Fruit fly (Drosophila melanogaster) whole organism, embryonic: Measurements from ENCODE around the gene Svil.

Experiments used
- Bgb ChIP-seq: fragments of 200-800 bp; sonication (Bioruptor generic); IDR thresholded peaks from 2 replicates; pipeline ENCODE4 v1.3.6; 2022; ENCODE audit warnings: missing biosample characterization, missing genetic modification characterization; ENCODE audit not compliant: partially characterized antibody
- CG10543 ChIP-seq: fragments of 200-800 bp; sonication (Bioruptor generic); optimal IDR thresholded peaks from 3 replicates; lab custom pipeline; 2017; ENCODE audit warnings: missing biosample characterization, mild to moderate bottlenecking, missing genetic modification characterization, moderate library complexity
- CG11504 ChIP-seq: fragments of 200-800 bp; sonication (Bioruptor generic); optimal IDR thresholded peaks from 3 replicates; lab custom pipeline; 2019; ENCODE audit warnings: missing biosample characterization, mild to moderate bottlenecking, missing genetic modification characterization, moderate library complexity
- CG12942 ChIP-seq: fragments of 200-800 bp; sonication (Bioruptor generic); optimal IDR thresholded peaks from 3 replicates; lab custom pipeline; 2016; ENCODE audit warnings: missing biosample characterization, missing genetic modification characterization
- CG13296 ChIP-seq: fragments of 200-800 bp; sonication (Bioruptor generic); optimal IDR thresholded peaks from 3 replicates; lab custom pipeline; 2018; ENCODE audit warnings: missing biosample characterization, mild to moderate bottlenecking, missing genetic modification characterization
- CG13424 ChIP-seq: fragments of 200-800 bp; sonication (Bioruptor generic); optimal IDR thresholded peaks from 2 replicates; lab custom pipeline; 2019; ENCODE audit warnings: missing biosample characterization, mild to moderate bottlenecking, missing genetic modification characterization, moderate library complexity
- CG14965 ChIP-seq: fragments of 200-800 bp; sonication (Bioruptor generic); optimal IDR thresholded peaks from 2 replicates; lab custom pipeline; 2016; ENCODE audit warnings: missing biosample characterization, missing genetic modification characterization, borderline replicate concordance
- CG15479 ChIP-seq: fragments of 200-800 bp; sonication (Bioruptor generic); optimal IDR thresholded peaks from 3 replicates; lab custom pipeline; 2019; ENCODE audit warnings: missing biosample characterization, mild to moderate bottlenecking, missing genetic modification characterization, moderate library complexity
- CG16779 ChIP-seq: fragments of 200-800 bp; sonication (Bioruptor generic); IDR thresholded peaks from 2 replicates; pipeline ENCODE4 v1.3.6; 2022; ENCODE audit warnings: missing biosample characterization, missing genetic modification characterization
- CG18599 ChIP-seq: fragments of 200-800 bp; sonication (Bioruptor generic); optimal IDR thresholded peaks from 3 replicates; lab custom pipeline; 2017; ENCODE audit warnings: missing biosample characterization, missing genetic modification characterization, mild to moderate bottlenecking, moderate library complexity, missing genetic modification reagents
- CG18764 ChIP-seq: fragments of 200-800 bp; sonication (Bioruptor generic); optimal IDR thresholded peaks from 3 replicates; lab custom pipeline; 2016; ENCODE audit warnings: missing biosample characterization, missing genetic modification characterization
- CG34224 ChIP-seq: fragments of 200-800 bp; sonication (Bioruptor generic); IDR thresholded peaks from 3 replicates; pipeline ENCODE4 v1.3.6; 2022; ENCODE audit warnings: missing biosample characterization, missing genetic modification characterization; ENCODE audit not compliant: partially characterized antibody
- CG6254 ChIP-seq: fragments of 200-800 bp; sonication (Bioruptor generic); optimal IDR thresholded peaks from 3 replicates; lab custom pipeline; 2017; ENCODE audit warnings: mild to moderate bottlenecking, missing biosample characterization, missing genetic modification reagents, missing genetic modification characterization
- CG8290 ChIP-seq, 3 experiments: fragments of 200-800 bp; sonication (Bioruptor generic); optimal IDR thresholded peaks; 2 replicates each; lab custom pipeline; 2016 to 2019; ENCODE audit warnings: missing biosample characterization in 3 of 3, missing genetic modification characterization in 3 of 3, mild to moderate bottlenecking in 2 of 3, moderate library complexity in 1 of 3
- CG8765 ChIP-seq: fragments of 200-800 bp; sonication (Bioruptor generic); IDR thresholded peaks from 2 replicates; pipeline ENCODE4 v1.3.6; 2022; ENCODE audit warnings: missing biosample characterization, missing genetic modification characterization
- CHES-1-like ChIP-seq: fragments of 200-800 bp; sonication (Bioruptor generic); optimal IDR thresholded peaks from 2 replicates; lab custom pipeline; 2016; ENCODE audit warnings: missing biosample characterization, missing genetic modification characterization
- CTCF ChIP-seq: fragments of 200-800 bp; sonication (Bioruptor generic); optimal IDR thresholded peaks from 2 replicates; lab custom pipeline; 2017; ENCODE audit warnings: missing biosample characterization, mild to moderate bottlenecking, missing genetic modification characterization, moderate library complexity
- Deaf1 ChIP-seq: fragments of 200-800 bp; optimal IDR thresholded peaks from 3 replicates; lab custom pipeline; 2019; ENCODE audit warnings: missing biosample characterization, mild to moderate bottlenecking, missing genetic modification characterization, moderate library complexity
- Drgx ChIP-seq: fragments of 200-800 bp; sonication (Bioruptor generic); IDR thresholded peaks from 2 replicates; pipeline ENCODE4 v1.3.6; 2022; ENCODE audit warnings: missing biosample characterization, missing genetic modification characterization
- Fer3 ChIP-seq: fragments of 200-800 bp; sonication (Bioruptor generic); optimal IDR thresholded peaks from 2 replicates; lab custom pipeline; 2018; ENCODE audit warnings: missing biosample characterization, mild to moderate bottlenecking, missing genetic modification characterization, moderate library complexity
- MBD-R2 ChIP-seq: fragments of 200-800 bp; sonication (Bioruptor generic); IDR thresholded peaks from 2 replicates; pipeline ENCODE4 v1.3.6; 2022; ENCODE audit warnings: missing biosample characterization, missing genetic modification characterization
- Med ChIP-seq: fragments of 200-800 bp; sonication (Bioruptor generic); peaks from one replicate; lab custom pipeline; 2016; ENCODE audit warnings: missing biosample characterization, missing genetic modification characterization, mild to moderate bottlenecking, inconsistent platforms, moderate library complexity
- Mes4 ChIP-seq: fragments of 200-800 bp; sonication (Bioruptor generic); optimal IDR thresholded peaks from 2 replicates; lab custom pipeline; 2016; ENCODE audit warnings: missing biosample characterization, missing genetic modification characterization
- Six4 ChIP-seq: fragments of 200-800 bp; sonication (Bioruptor generic); optimal IDR thresholded peaks from 2 replicates; lab custom pipeline; 2016; ENCODE audit warnings: missing biosample characterization, missing genetic modification characterization
- aop ChIP-seq: fragments of 200-800 bp; sonication (Bioruptor generic); IDR thresholded peaks from 2 replicates; pipeline ENCODE4 v1.3.6; 2022; ENCODE audit warnings: missing biosample characterization, missing genetic modification characterization
- ato ChIP-seq: fragments of 200-800 bp; sonication (Bioruptor generic); IDR thresholded peaks from 2 replicates; pipeline ENCODE4 v1.3.6; 2022; ENCODE audit warnings: missing biosample characterization, missing genetic modification characterization; ENCODE audit not compliant: partially characterized antibody
- br ChIP-seq: fragments of >200 bp; optimal IDR thresholded peaks from 2 replicates; lab custom pipeline; 2017
- bsh ChIP-seq, 2 experiments: fragments of 200-800 bp; sonication (Bioruptor generic); optimal IDR thresholded peaks; 2 replicates each; lab custom pipeline; 2017 to 2018; ENCODE audit warnings: mild to moderate bottlenecking in 2 of 2, missing biosample characterization in 2 of 2, missing genetic modification characterization in 2 of 2, moderate library complexity in 1 of 2
- crp ChIP-seq, 2 experiments: fragments of 200-800 bp; sonication (Bioruptor generic); optimal IDR thresholded peaks; 2 replicates in 1 of 2; 3 replicates in 1 of 2; lab custom pipeline; 2017; ENCODE audit warnings: missing biosample characterization in 2 of 2, missing genetic modification characterization in 2 of 2, mild to moderate bottlenecking in 1 of 2, moderate library complexity in 1 of 2
- cwo ChIP-seq: fragments of 200-800 bp; sonication (Bioruptor generic); optimal IDR thresholded peaks from 3 replicates; lab custom pipeline; 2017; ENCODE audit warnings: missing biosample characterization, missing genetic modification characterization, mild to moderate bottlenecking, moderate library complexity, missing genetic modification reagents
- danr ChIP-seq: fragments of 200-800 bp; sonication (Bioruptor generic); IDR thresholded peaks from 2 replicates; pipeline ENCODE4 v1.3.6; 2022; ENCODE audit warnings: missing biosample characterization, missing genetic modification characterization
- ewg ChIP-seq: fragments of 200-800 bp; sonication (Bioruptor generic); optimal IDR thresholded peaks from 3 replicates; lab custom pipeline; 2017; ENCODE audit warnings: mild to moderate bottlenecking, missing biosample characterization, missing genetic modification reagents, missing genetic modification characterization
- fd102C ChIP-seq: fragments of 200-800 bp; sonication (Bioruptor generic); optimal IDR thresholded peaks from 2 replicates; lab custom pipeline; 2018; ENCODE audit warnings: missing biosample characterization, mild to moderate bottlenecking, missing genetic modification characterization, moderate library complexity
- gcm ChIP-seq: fragments of 200-800 bp; sonication (Bioruptor generic); optimal IDR thresholded peaks from 2 replicates; lab custom pipeline; 2019; ENCODE audit warnings: missing biosample characterization, mild to moderate bottlenecking, missing genetic modification characterization, moderate library complexity
- gfzf ChIP-seq: fragments of 200-800 bp; sonication (Bioruptor generic); optimal IDR thresholded peaks from 2 replicates; lab custom pipeline; 2016; ENCODE audit warnings: missing biosample characterization, mild to moderate bottlenecking, missing genetic modification characterization, moderate library complexity
- ham ChIP-seq: fragments of 200-800 bp; sonication (Bioruptor generic); IDR thresholded peaks from 2 replicates; pipeline ENCODE4 v1.3.6; 2022; ENCODE audit warnings: missing biosample characterization, missing genetic modification characterization
- klu ChIP-seq: fragments of 200-800 bp; sonication (Bioruptor generic); IDR thresholded peaks from 2 replicates; pipeline ENCODE4 v1.3.6; 2022; ENCODE audit warnings: missing biosample characterization, missing genetic modification characterization
- lab ChIP-seq: fragments of 200-800 bp; sonication (Bioruptor generic); optimal IDR thresholded peaks from 3 replicates; lab custom pipeline; 2017; ENCODE audit warnings: missing biosample characterization, missing genetic modification characterization, mild to moderate bottlenecking, moderate library complexity, missing genetic modification reagents
- oc ChIP-seq: fragments of 200-800 bp; sonication (Bioruptor generic); optimal IDR thresholded peaks from 2 replicates; lab custom pipeline; 2018; ENCODE audit warnings: missing biosample characterization, mild to moderate bottlenecking, missing genetic modification characterization, moderate library complexity
- ranshi ChIP-seq: fragments of 200-800 bp; sonication (Bioruptor generic); IDR thresholded peaks from 2 replicates; pipeline ENCODE4 v1.3.6; 2022; ENCODE audit warnings: missing biosample characterization, missing genetic modification characterization
- repo ChIP-seq: fragments of 200-800 bp; sonication (Bioruptor generic); optimal IDR thresholded peaks from 2 replicates; lab custom pipeline; 2016; ENCODE audit warnings: missing biosample characterization, missing genetic modification characterization
- sens ChIP-seq: fragments of 200-800 bp; sonication (Bioruptor generic); peaks from one replicate; lab custom pipeline; 2016; ENCODE audit warnings: missing biosample characterization, missing genetic modification characterization
- seq ChIP-seq: fragments of 200-800 bp; sonication (Bioruptor generic); IDR thresholded peaks from 2 replicates; pipeline ENCODE4 v1.3.6; 2022; ENCODE audit warnings: missing biosample characterization, missing genetic modification characterization
- sima ChIP-seq: fragments of 200-800 bp; sonication (Bioruptor generic); optimal IDR thresholded peaks from 2 replicates; lab custom pipeline; 2016; ENCODE audit warnings: missing biosample characterization, missing genetic modification characterization
- sr ChIP-seq: fragments of 200-800 bp; sonication (Bioruptor generic); IDR thresholded peaks from 3 replicates; pipeline ENCODE4 v1.3.6; 2022; ENCODE audit warnings: missing biosample characterization, missing genetic modification characterization
- stc ChIP-seq: fragments of 200-800 bp; sonication (Bioruptor generic); IDR thresholded peaks from 2 replicates; pipeline ENCODE4 v1.3.6; 2022; ENCODE audit warnings: missing biosample characterization, missing genetic modification characterization
- twi ChIP-seq: fragments of 200-800 bp; optimal IDR thresholded peaks from 2 replicates; lab custom pipeline; 2019; ENCODE audit warnings: missing biosample characterization, mild to moderate bottlenecking, missing genetic modification characterization, moderate library complexity
- zen ChIP-seq: fragments of 200-800 bp; sonication (Bioruptor generic); optimal IDR thresholded peaks from 3 replicates; lab custom pipeline; 2018; ENCODE audit warnings: missing biosample characterization, mild to moderate bottlenecking, missing genetic modification characterization, moderate library complexity

The Svil gene

DNA sequence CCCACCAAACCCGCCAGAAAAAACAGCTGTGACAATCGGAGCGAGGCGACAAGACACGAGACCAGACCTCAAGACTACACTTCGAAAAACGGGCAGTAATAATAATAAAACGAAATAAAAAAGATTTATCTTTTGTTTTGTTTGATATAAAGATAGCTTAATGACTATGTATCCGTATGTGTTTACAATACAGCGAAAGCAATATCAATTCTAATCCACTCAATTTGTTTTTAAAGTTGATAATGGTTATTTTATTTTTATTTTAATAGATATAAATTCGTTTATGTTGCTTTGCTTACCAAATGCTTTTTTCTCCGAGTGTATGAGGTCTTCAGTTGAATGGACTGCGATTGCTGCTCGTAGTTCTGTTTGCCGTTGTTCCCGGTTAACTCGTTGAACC is 101.8 kb downstream of the Svil start (continued):
- peak; percentile 19 for TF ChIP-seq CHES-1-like (GFP tag; lab: Kevin White, UChicago)
- TF ChIP-seq ham: no peak
- TF ChIP-seq br: no peak
- no peak for TF ChIP-seq sima (GFP tag; lab: Kevin White, UChicago)
- TF ChIP-seq gfzf (GFP tag; lab: Kevin White, UChicago): no peak
- no peak for TF ChIP-seq klu (GFP tag; lab: Robert Waterston, UW)
- peak; percentile 18 for TF ChIP-seq CG18764
- peak; percentile 55 for TF ChIP-seq CG18599 (GFP tag; lab: Kevin White, UChicago)
- TF ChIP-seq fd102C: no peak
- no peak for TF ChIP-seq CG34224
- no peak for TF ChIP-seq ato (GFP tag; lab: Robert Waterston, UW)
- TF ChIP-seq ranshi (GFP tag; lab: Robert Waterston, UW): 0 out of 2 replicates have a peak, but pooled peaks have one; percentile 10
- no peak for TF ChIP-seq stc (GFP tag; lab: Robert Waterston, UW)
- no peak for TF ChIP-seq CTCF (GFP tag; lab: Kevin White, UChicago)
- TF ChIP-seq CG13296: peak; percentile 16
- TF ChIP-seq Mes4 (GFP tag; lab: Kevin White, UChicago): peak; percentile 49
- TF ChIP-seq CG8765 (GFP tag; lab: Robert Waterston, UW): no peak
- no peak for TF ChIP-seq Bgb (GFP tag; lab: Robert Waterston, UW)
- TF ChIP-seq aop (GFP tag; lab: Robert Waterston, UW): no peak
- TF ChIP-seq CG12942 (GFP tag; lab: Kevin White, UChicago): no peak
- no peak for TF ChIP-seq repo (GFP tag; lab: Kevin White, UChicago)
- peak; percentile 1 for TF ChIP-seq Fer3

DNA sequence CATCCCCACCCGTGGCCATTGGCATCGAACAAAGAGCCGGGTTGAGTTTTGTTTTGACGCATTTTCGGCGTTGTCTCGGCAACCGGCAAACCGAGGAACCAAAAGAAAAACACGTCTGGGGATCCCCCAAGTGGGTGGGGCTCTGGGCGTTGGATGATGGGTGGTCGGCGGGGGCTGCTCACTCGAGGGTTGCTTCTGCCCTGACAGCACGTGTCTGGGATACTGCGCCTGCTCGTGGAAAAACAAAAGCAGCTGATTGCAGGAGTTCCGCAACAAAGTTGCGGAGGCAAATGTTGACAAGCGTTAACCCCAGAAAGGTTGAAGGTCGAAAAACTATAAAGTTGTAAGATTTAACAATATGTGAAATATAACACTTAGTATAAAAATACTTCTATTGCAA is 103.0 kb downstream of the Svil start:
- peak; percentile 10; the same call in 1 of the 2 replicates for TF ChIP-seq seq
- TF ChIP-seq ewg: peak; percentile 66
- peak; percentile 98 for TF ChIP-seq CG11504
- TF ChIP-seq cwo (GFP tag; lab: Kevin White, UChicago): peak; percentile 59
- TF ChIP-seq crp (GFP tag; optimal IDR thresholded peaks at IDR 0.05; lab: Kevin White, UChicago): peak in 1 of 2 experiments; percentile 40
- TF ChIP-seq CG13424 (tag; lab: Kevin White, UChicago): no peak
- peak; percentile 11 for TF ChIP-seq Deaf1 (tag; lab: Kevin White, UChicago)
- TF ChIP-seq danr (GFP tag; lab: Robert Waterston, UW): no peak
- peak; percentile 76 for TF ChIP-seq Med (GFP tag; lab: Kevin White, UChicago)

DNA sequence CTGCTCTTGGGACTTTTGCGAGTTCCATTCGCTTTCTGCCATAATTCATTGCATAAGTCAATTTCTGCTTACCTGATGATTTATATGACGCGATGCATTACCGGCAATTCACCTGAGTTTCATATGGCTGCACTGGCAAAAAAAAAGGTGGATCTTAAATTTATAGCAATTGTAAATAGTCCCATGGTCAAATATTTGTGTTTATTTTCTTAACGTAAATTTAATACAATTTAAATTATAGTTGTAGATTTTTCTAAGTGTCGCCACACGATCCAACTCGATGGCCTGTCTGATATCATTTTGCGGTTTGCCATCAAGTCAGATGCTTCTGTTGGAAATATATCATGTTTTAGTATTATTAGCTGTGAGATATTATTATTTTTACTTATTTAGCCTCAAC is 104.0 kb downstream of the Svil start:
- TF ChIP-seq sens (GFP tag; lab: Kevin White, UChicago): peak; percentile 41
- TF ChIP-seq sr (GFP tag; lab: Robert Waterston, UW): no peak
- TF ChIP-seq gcm (GFP tag; lab: Kevin White, UChicago): no peak
- no peak for TF ChIP-seq Drgx (GFP tag; lab: Robert Waterston, UW)
- TF ChIP-seq CG14965 (GFP tag; lab: Kevin White, UChicago): no peak
- peak; percentile 0 for TF ChIP-seq Med (GFP tag; lab: Kevin White, UChicago)

DNA sequence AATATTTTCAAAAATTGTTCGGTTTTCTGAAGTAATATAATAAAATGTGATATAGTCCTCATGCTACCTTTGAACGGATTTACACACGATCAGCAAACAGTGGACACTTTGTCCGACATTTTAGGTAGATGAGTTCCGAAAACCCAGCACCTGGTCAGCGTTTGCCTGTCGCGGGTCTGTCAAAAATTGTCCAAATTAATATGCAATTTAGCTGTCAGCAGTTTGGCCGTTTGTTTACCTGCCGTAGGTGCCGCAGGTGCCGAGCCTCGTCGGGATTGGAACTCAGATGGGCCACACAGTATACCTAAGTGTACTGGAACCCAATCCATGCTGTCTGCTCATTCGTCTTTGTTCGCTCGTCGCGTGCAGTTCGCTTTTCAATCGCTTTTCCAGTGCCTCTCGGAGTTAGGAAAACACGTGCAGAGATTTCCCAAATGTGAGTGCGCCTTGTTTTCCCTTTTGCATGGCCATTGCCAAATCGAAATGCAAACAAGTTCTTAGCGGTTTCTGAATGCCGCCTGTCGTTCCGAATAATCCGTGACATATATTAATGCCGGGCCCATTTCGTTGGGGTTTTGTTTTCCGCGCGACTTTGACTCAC is 105.6 kb downstream of the Svil start:
- no peak for TF ChIP-seq CG8290 (GFP tag; optimal IDR thresholded peaks at IDR 0.05; lab: Kevin White, UChicago)
- no peak for TF ChIP-seq CG8290 (tag; optimal IDR thresholded peaks at IDR 0.05; lab: Kevin White, UChicago)
- TF ChIP-seq twi: peak; percentile 6
- TF ChIP-seq CG15479: peak; percentile 96
- no peak for TF ChIP-seq lab (GFP tag; lab: Kevin White, UChicago)
- TF ChIP-seq CG16779 (GFP tag; lab: Robert Waterston, UW): no peak
- no peak for TF ChIP-seq MBD-R2 (GFP tag; lab: Robert Waterston, UW)
- no peak for TF ChIP-seq oc
- no peak for TF ChIP-seq CG6254 (GFP tag; lab: Kevin White, UChicago)
- TF ChIP-seq CG10543 (GFP tag; lab: Kevin White, UChicago): no peak
- TF ChIP-seq zen (tag; lab: Kevin White, UChicago): peak; percentile 87
- no peak for TF ChIP-seq Six4 (GFP tag; lab: Kevin White, UChicago)
- no peak for TF ChIP-seq bsh (GFP tag; optimal IDR thresholded peaks at IDR 0.05; lab: Kevin White, UChicago)
